5 worm cellular contexts compared by ENCODE assay signal in the genomic region with DNA sequence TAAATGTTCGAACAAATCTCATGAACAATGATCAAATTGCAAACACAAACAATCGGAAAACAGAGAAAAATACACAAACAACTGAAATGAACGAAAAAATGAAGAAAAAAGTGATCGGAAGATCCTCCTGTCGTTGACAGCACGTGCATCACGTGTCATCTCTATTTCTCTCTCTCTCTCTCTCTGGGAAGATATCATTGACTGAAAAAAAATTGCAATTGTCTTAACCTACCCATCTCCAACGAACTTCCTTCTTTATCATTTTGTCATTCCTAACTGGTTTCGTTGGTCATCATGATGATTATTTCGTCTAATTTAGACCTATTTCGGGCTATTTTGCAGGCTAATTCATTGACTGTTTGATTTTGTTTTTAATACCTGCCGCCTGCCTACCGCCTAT.
TF ChIP-seq lines count a peak whose summit lies in the region.

No protein-coding gene starts in this region.

TF ChIP-seq in whole organism, L1 larva, 84 proteins besides CTCF, POLR2A, EP300 and RAD21 (continues in another document):
- TF ChIP-seq sptf-1 (tag; optimal IDR thresholded peaks at IDR 0.05; lab: Kevin White, UChicago) (no peak), jun-1 (tag; optimal IDR thresholded peaks at IDR 0.05; lab: Kevin White, UChicago) (no peak), elt-3 (tag; optimal IDR thresholded peaks at IDR 0.05; lab: Kevin White, UChicago) (peak in 3 of 6 experiments; percentile 57 to 81 (median 80)), unc-30 (tag; optimal IDR thresholded peaks at IDR 0.05; lab: Kevin White, UChicago) (no peak), mdl-1 (tag; optimal IDR thresholded peaks at IDR 0.05; lab: Kevin White, UChicago) (peak in 1 of 2 experiments; percentile 83), mep-1 (tag; optimal IDR thresholded peaks at IDR 0.05; lab: Kevin White, UChicago) (no peak), sup-37 (GFP tag; optimal IDR thresholded peaks at IDR 0.05; lab: Kevin White, UChicago) (no peak), blmp-1 (tag; optimal IDR thresholded peaks at IDR 0.05; lab: Kevin White, UChicago) (peak; percentile 34), fkh-4 (tag; optimal IDR thresholded peaks at IDR 0.05; lab: Kevin White, UChicago; ENCODE audit: borderline replicate concordance) (no peak), fos-1 (tag; optimal IDR thresholded peaks at IDR 0.05; lab: Kevin White, UChicago) (no peak), aly-2 (tag; optimal IDR thresholded peaks at IDR 0.05; lab: Kevin White, UChicago) (no peak), ces-1 (GFP tag; optimal IDR thresholded peaks at IDR 0.05; lab: Kevin White, UChicago) (no peak), zag-1 (tag; optimal IDR thresholded peaks at IDR 0.05; lab: Kevin White, UChicago) (no peak), ztf-4 (tag; optimal IDR thresholded peaks at IDR 0.05; lab: Kevin White, UChicago) (no peak), dsc-1 (tag; optimal IDR thresholded peaks at IDR 0.05; lab: Kevin White, UChicago) (no peak), aha-1 (tag; optimal IDR thresholded peaks at IDR 0.05; lab: Kevin White, UChicago) (no peak), nhr-76 (tag; optimal IDR thresholded peaks at IDR 0.05; lab: Kevin White, UChicago) (no peak), rnt-1 (tag; optimal IDR thresholded peaks at IDR 0.05; lab: Kevin White, UChicago) (peak; percentile 36)

TF ChIP-seq in whole organism, L2 larva, 48 proteins besides CTCF, POLR2A, EP300 and RAD21 (continues in another document):
- TF ChIP-seq F13H6.1 (tag; optimal IDR thresholded peaks at IDR 0.05; lab: Kevin White, UChicago), result peak; percentile 18
- no peak for TF ChIP-seq ceh-82 (tag; optimal IDR thresholded peaks at IDR 0.05; lab: Kevin White, UChicago)
- TF ChIP-seq ceh-16 (tag; optimal IDR thresholded peaks at IDR 0.05; lab: Kevin White, UChicago), result no peak
- TF ChIP-seq peb-1 (tag; optimal IDR thresholded peaks at IDR 0.05; lab: Kevin White, UChicago), result no peak
- TF ChIP-seq ztf-4 (tag; optimal IDR thresholded peaks at IDR 0.05; lab: Kevin White, UChicago), result no peak
- TF ChIP-seq nhr-25 (tag; optimal IDR thresholded peaks at IDR 0.05; lab: Kevin White, UChicago), result peak; percentile 71
- TF ChIP-seq nhr-21 (tag; optimal IDR thresholded peaks at IDR 0.05; lab: Kevin White, UChicago), result peak; percentile 44
- no peak for TF ChIP-seq unc-62 (GFP tag; optimal IDR thresholded peaks at IDR 0.05; lab: Kevin White, UChicago)
- no peak for TF ChIP-seq elt-1 (tag; optimal IDR thresholded peaks at IDR 0.05; lab: Kevin White, UChicago)
- TF ChIP-seq gmeb-1 (tag; optimal IDR thresholded peaks at IDR 0.05; lab: Kevin White, UChicago), result no peak
- peak; percentile 5 for TF ChIP-seq egl-27 (tag; optimal IDR thresholded peaks at IDR 0.05; lab: Kevin White, UChicago)
- TF ChIP-seq nhr-6 (tag; optimal IDR thresholded peaks at IDR 0.05; lab: Kevin White, UChicago), result peak; percentile 7
- TF ChIP-seq fos-1 (tag; optimal IDR thresholded peaks at IDR 0.05; lab: Kevin White, UChicago), result peak; percentile 31
- TF ChIP-seq nhr-237 (tag; optimal IDR thresholded peaks at IDR 0.05; lab: Kevin White, UChicago), result no peak
- no peak for TF ChIP-seq R02D3.7 (tag; optimal IDR thresholded peaks at IDR 0.05; lab: Kevin White, UChicago)
- no peak for TF ChIP-seq lin-11 (tag; optimal IDR thresholded peaks at IDR 0.05; lab: Kevin White, UChicago)
- peak; percentile 67 for TF ChIP-seq blmp-1 (tag; optimal IDR thresholded peaks at IDR 0.05; lab: Kevin White, UChicago; ENCODE audit: insufficient read depth)
- TF ChIP-seq lsy-2 (tag; optimal IDR thresholded peaks at IDR 0.05; lab: Kevin White, UChicago), result peak in 1 of 2 experiments; percentile 56

TF ChIP-seq in whole organism, L3 larva, 47 proteins besides CTCF, POLR2A, EP300 and RAD21 (continues in another document):
- peak; percentile 38 for TF ChIP-seq nhr-43 (tag; optimal IDR thresholded peaks at IDR 0.05; lab: Kevin White, UChicago; ENCODE audit: poor library complexity, severe bottlenecking)
- peak; percentile 18 for TF ChIP-seq jun-1 (tag; optimal IDR thresholded peaks at IDR 0.05; lab: Kevin White, UChicago)
- TF ChIP-seq mdl-1 (tag; optimal IDR thresholded peaks at IDR 0.05; lab: Kevin White, UChicago), result peak; percentile 27
- peak; percentile 77 for TF ChIP-seq nhr-25 (tag; optimal IDR thresholded peaks at IDR 0.05; lab: Kevin White, UChicago)
- no peak for TF ChIP-seq aly-2 (tag; optimal IDR thresholded peaks at IDR 0.05; lab: Kevin White, UChicago)
- peak; percentile 12 for TF ChIP-seq pha-4 (tag; optimal IDR thresholded peaks at IDR 0.05; lab: Kevin White, UChicago)
- TF ChIP-seq R02D3.7 (tag; optimal IDR thresholded peaks at IDR 0.05; lab: Kevin White, UChicago), result no peak
- TF ChIP-seq egl-27 (tag; optimal IDR thresholded peaks at IDR 0.05; lab: Kevin White, UChicago), result peak; percentile 25
- peak; percentile 65 for TF ChIP-seq nhr-23 (tag; optimal IDR thresholded peaks at IDR 0.05; lab: Kevin White, UChicago)
- TF ChIP-seq elt-1 (tag; optimal IDR thresholded peaks at IDR 0.05; lab: Kevin White, UChicago), result no peak
- TF ChIP-seq mml-1 (tag; optimal IDR thresholded peaks at IDR 0.05; lab: Kevin White, UChicago), result peak; percentile 8
- peak; percentile 15 for TF ChIP-seq lin-39 (tag; optimal IDR thresholded peaks at IDR 0.05; lab: Kevin White, UChicago)
- peak; percentile 30 for TF ChIP-seq nfya-1 (tag; optimal IDR thresholded peaks at IDR 0.05; lab: Kevin White, UChicago; ENCODE audit: insufficient read depth)
- TF ChIP-seq pqm-1 (tag; optimal IDR thresholded peaks at IDR 0.05; lab: Kevin White, UChicago), result no peak
- TF ChIP-seq unc-62 (GFP tag; optimal IDR thresholded peaks at IDR 0.05; lab: Kevin White, UChicago), result no peak
- TF ChIP-seq elt-3 (tag; optimal IDR thresholded peaks at IDR 0.05; lab: Kevin White, UChicago), result no peak
- no peak for TF ChIP-seq skn-1 (tag; optimal IDR thresholded peaks at IDR 0.05; lab: Kevin White, UChicago)
- no peak for TF ChIP-seq ceh-82 (tag; optimal IDR thresholded peaks at IDR 0.05; lab: Kevin White, UChicago)
- peak; percentile 42 for TF ChIP-seq ztf-4 (tag; optimal IDR thresholded peaks at IDR 0.05; lab: Kevin White, UChicago)

TF ChIP-seq in whole organism, L4 larva, 104 proteins besides CTCF, POLR2A, EP300 and RAD21 (continues in another document):
- TF ChIP-seq daf-16 (GFP tag; optimal IDR thresholded peaks at IDR 0.05; lab: Kevin White, UChicago) (peak in 1 of 2 experiments; percentile 84), daf-16 (tag; optimal IDR thresholded peaks at IDR 0.05; lab: Kevin White, UChicago) (no peak), ztf-7 (tag; optimal IDR thresholded peaks at IDR 0.05; lab: Kevin White, UChicago) (no peak), nhr-48 (tag; optimal IDR thresholded peaks at IDR 0.05; lab: Kevin White, UChicago) (peak; percentile 73), ctbp-1 (GFP tag; IDR thresholded peaks at IDR 0.05; lab: Robert Waterston, UW) (peak; percentile 52; the same call in 1 of the 2 replicates), nhr-6 (tag; optimal IDR thresholded peaks at IDR 0.05; lab: Kevin White, UChicago) (peak; percentile 34), tra-1 (GFP tag; IDR thresholded peaks at IDR 0.05; lab: Robert Waterston, UW) (0 out of 2 replicates have a peak, but pooled peaks have one; percentile 34), lin-29 (GFP tag; IDR thresholded peaks at IDR 0.05; lab: Robert Waterston, UW) (peak; percentile 68), ces-1 (GFP tag; optimal IDR thresholded peaks at IDR 0.05; lab: Kevin White, UChicago) (no peak), dmd-6 (GFP tag; IDR thresholded peaks at IDR 0.05; lab: Robert Waterston, UW) (peak; percentile 68), nhr-77 (tag; optimal IDR thresholded peaks at IDR 0.05; lab: Kevin White, UChicago) (peak; percentile 84), Y5F2A.4 (GFP tag; optimal IDR thresholded peaks at IDR 0.05; lab: Kevin White, UChicago) (no peak), nhr-25 (tag; optimal IDR thresholded peaks at IDR 0.05; lab: Kevin White, UChicago; ENCODE audit: borderline replicate concordance, insufficient read depth) (peak; percentile 10), vab-7 (GFP tag; IDR thresholded peaks at IDR 0.05; lab: Robert Waterston, UW) (no peak), dve-1 (tag; optimal IDR thresholded peaks at IDR 0.05; lab: Kevin White, UChicago; ENCODE audit: insufficient read depth) (peak; percentile 47), lsy-2 (tag; optimal IDR thresholded peaks at IDR 0.05; lab: Kevin White, UChicago) (peak in 1 of 2 experiments; percentile 73), mes-2 (tag; optimal IDR thresholded peaks at IDR 0.05; lab: Kevin White, UChicago; ENCODE audit: poor library complexity, severe bottlenecking) (peak; percentile 5), nhr-76 (tag; optimal IDR thresholded peaks at IDR 0.05; lab: Kevin White, UChicago) (no peak)

TF ChIP-seq in whole organism, young adult, 124 proteins besides CTCF, POLR2A, EP300 and RAD21:
- TF ChIP-seq attf-5 (GFP tag; optimal IDR thresholded peaks at IDR 0.05; lab: Kevin White, UChicago) (peak; percentile 36), hmg-1.2 (GFP tag; IDR thresholded peaks at IDR 0.05; lab: Robert Waterston, UW) (peak; percentile 29; the same call in 1 of the 2 replicates), cebp-1 (GFP tag; IDR thresholded peaks at IDR 0.05; lab: Robert Waterston, UW) (no peak), cebp-1 (tag; optimal IDR thresholded peaks at IDR 0.05; lab: Kevin White, UChicago) (peak; percentile 18), egl-18 (GFP tag; IDR thresholded peaks at IDR 0.05; lab: Robert Waterston, UW) (no peak), somi-1 (GFP tag; optimal IDR thresholded peaks at IDR 0.05; lab: Kevin White, UChicago) (peak; percentile 82), ztf-26 (tag; optimal IDR thresholded peaks at IDR 0.05; lab: Kevin White, UChicago) (peak; percentile 79), fkh-3 (tag; optimal IDR thresholded peaks at IDR 0.05; lab: Kevin White, UChicago) (no peak), lin-40 (tag; optimal IDR thresholded peaks at IDR 0.05; lab: Kevin White, UChicago) (peak; percentile 78), ZK185.1 (tag; optimal IDR thresholded peaks at IDR 0.05; lab: Kevin White, UChicago; ENCODE audit: poor library complexity, severe bottlenecking) (peak; percentile 28), chd-7 (tag; optimal IDR thresholded peaks at IDR 0.05; lab: Kevin White, UChicago) (peak; percentile 2)
